Fruit fly (Drosophila melanogaster) whole organism, pupa: Measurements from ENCODE around the gene CG7120.

Source experiments
- CG14655 ChIP-seq: fragments of 200-800 bp; sonication (Bioruptor generic); optimal IDR thresholded peaks from 3 replicates; lab custom pipeline; 2017; ENCODE audit warnings: mild to moderate bottlenecking, missing biosample characterization, missing genetic modification reagents, missing genetic modification characterization
- CG17806 ChIP-seq: fragments of 200-800 bp; sonication (Bioruptor generic); optimal IDR thresholded peaks from 2 replicates; lab custom pipeline; 2018; ENCODE audit warnings: missing biosample characterization, mild to moderate bottlenecking, missing genetic modification characterization, moderate library complexity
- CG4496 ChIP-seq: fragments of 200-800 bp; sonication (Bioruptor generic); IDR thresholded peaks from 3 replicates; pipeline ENCODE4 v1.3.6; 2022; ENCODE audit warnings: missing biosample characterization, missing genetic modification characterization
- CG8301 ChIP-seq: fragments of 200-800 bp; sonication (Bioruptor generic); optimal IDR thresholded peaks from 2 replicates; lab custom pipeline; 2018; ENCODE audit warnings: missing biosample characterization, mild to moderate bottlenecking, missing genetic modification characterization
- Ets98B ChIP-seq: fragments of 200-800 bp; sonication (Bioruptor generic); IDR thresholded peaks from 2 replicates; pipeline ENCODE4 v1.3.6; 2022; ENCODE audit warnings: missing biosample characterization, missing genetic modification characterization
- rn ChIP-seq: fragments of 200-800 bp; sonication (Bioruptor generic); IDR thresholded peaks from 2 replicates; pipeline ENCODE4 v1.3.6; 2022; ENCODE audit warnings: missing biosample characterization, missing genetic modification characterization

DNA sequence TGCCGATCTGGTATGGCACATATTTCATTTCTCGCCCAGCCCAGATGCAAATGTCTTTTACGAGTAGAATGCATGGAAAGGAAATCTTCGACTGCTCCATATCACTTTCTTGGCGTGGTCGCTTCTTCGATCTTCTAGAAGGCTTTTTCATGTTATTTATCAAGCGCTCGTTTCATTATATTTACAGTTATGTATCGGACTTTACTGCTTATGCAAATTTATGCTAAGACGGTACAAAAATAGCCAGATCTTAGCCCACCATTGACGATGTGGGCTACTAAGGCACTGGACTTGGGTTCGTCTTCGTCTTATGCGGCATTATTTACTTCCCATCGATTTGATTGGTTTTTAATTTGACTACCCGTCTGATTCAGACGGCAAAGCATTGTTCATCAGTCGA lies 32.5 kb upstream of the CG7120 start:
- TF ChIP-seq CG8301 (no peak), rn (no peak), Ets98B (GFP tag; lab: Robert Waterston, UW) (no peak), CG14655 (GFP tag; lab: Kevin White, UChicago) (no peak), CG17806 (no peak), CG4496 (GFP tag; lab: Robert Waterston, UW) (no peak)
